Fruit fly (Drosophila melanogaster): ENCODE data around the gene Cpr67Fa2.

Cpr67Fa2 gene

DNA sequence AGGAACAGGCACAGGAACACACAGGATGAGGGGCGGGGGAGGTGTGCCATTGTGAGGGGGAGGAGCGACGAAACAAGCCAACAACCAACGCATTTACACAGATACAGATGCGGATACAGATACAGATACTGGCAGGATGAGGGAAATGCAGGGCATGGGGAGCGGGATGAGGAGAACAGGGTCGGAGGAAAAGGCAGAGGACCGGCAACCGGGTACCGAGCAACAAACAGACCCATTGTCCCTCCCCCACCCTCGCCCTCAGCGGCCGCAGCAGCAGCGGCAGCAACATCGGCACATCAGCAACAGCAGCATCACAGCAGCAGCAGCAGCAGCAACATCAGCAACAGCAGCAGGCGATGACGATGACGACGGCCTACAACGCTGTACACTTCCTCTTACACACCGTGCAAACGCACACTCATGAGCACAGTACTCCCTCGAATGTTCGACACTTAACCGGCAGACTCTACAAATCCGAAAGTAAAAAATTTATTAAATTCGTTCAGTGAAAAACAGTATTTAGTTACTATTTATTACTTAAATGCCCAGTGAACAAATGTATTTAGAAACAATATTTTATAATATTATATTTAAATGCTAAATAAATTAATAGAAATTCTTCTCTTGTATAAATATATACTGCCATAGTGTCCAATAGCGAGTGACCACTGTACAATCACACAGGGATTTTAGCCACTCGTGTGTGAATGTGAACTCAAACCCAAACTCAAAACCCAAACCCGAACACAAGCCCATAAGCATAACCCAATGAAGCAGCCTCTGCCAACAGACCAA, 35.9 kb upstream of the Cpr67Fa2 start:
- peak; percentile 64; the same call in 1 of the 2 replicates for TF ChIP-seq rn (GFP tag; IDR thresholded peaks at IDR 0.05)
- no peak for TF ChIP-seq EcR (GFP tag; optimal IDR thresholded peaks at IDR 0.05)
- peak; percentile 80 for TF ChIP-seq CG10348 (GFP tag; IDR thresholded peaks at IDR 0.05)
- TF ChIP-seq Snoo (tag; optimal IDR thresholded peaks at IDR 0.05), result peak; percentile 91
- peak; percentile 81 for TF ChIP-seq fd96Ca (GFP tag; IDR thresholded peaks at IDR 0.05)
- peak; percentile 84 for TF ChIP-seq CG8301 (tag; optimal IDR thresholded peaks at IDR 0.05)
- TF ChIP-seq CG8159 (tag; optimal IDR thresholded peaks at IDR 0.05), result peak; percentile 96
- peak; percentile 69 for TF ChIP-seq CG12605 (GFP tag; IDR thresholded peaks at IDR 0.05)
- TF ChIP-seq CG14655 (GFP tag; optimal IDR thresholded peaks at IDR 0.05), result peak; percentile 96
- peak; percentile 57 for TF ChIP-seq gl (tag; optimal IDR thresholded peaks at IDR 0.05)
- peak; percentile 91 for TF ChIP-seq CG17806 (tag; optimal IDR thresholded peaks at IDR 0.05)
- TF ChIP-seq Pif1B (GFP tag; optimal IDR thresholded peaks at IDR 0.05), result peak; percentile 79
- peak; percentile 65 for TF ChIP-seq Pif1A (GFP tag; optimal IDR thresholded peaks at IDR 0.05)
- peak; percentile 94 for TF ChIP-seq CG9948 (tag; optimal IDR thresholded peaks at IDR 0.05)
- TF ChIP-seq CG15710 (tag; optimal IDR thresholded peaks at IDR 0.05), result peak; percentile 96
- TF ChIP-seq CG32121 (GFP tag; IDR thresholded peaks at IDR 0.05), result peak; percentile 91
- TF ChIP-seq CG4496 (GFP tag; IDR thresholded peaks at IDR 0.05), result peak; percentile 79
- peak; percentile 81 for TF ChIP-seq Ets98B (GFP tag; IDR thresholded peaks at IDR 0.05)
- peak; percentile 93 for TF ChIP-seq CG13204 (GFP tag; optimal IDR thresholded peaks at IDR 0.05)
- TF ChIP-seq D1 (tag; optimal IDR thresholded peaks at IDR 0.05), result peak; percentile 87
- TF ChIP-seq CG34367 (tag; optimal IDR thresholded peaks at IDR 0.05), result peak; percentile 82

DNA sequence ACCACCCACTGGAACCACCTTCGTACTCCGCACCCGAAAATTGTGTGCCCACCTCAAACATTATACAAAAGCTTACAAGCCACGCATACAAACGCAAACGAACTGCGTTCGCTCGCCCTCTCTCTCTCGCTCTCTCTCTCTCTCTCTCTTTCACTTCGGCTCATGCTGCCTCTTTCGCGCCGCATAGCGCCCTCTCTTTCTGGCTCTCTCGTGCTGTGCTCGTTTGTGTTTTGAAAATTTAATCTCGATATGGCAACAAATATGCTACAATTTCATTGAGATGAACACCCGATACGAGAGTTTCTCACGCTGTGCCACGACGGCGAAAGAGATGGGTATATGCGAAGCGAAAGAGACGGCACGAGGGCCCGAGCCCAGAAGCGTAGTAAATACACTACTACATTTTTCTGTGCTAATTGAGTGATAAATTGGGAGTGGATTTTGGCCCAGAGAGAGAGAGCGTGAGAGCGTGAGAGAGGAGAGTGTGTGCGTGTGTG, 34.9 kb upstream of the Cpr67Fa2 start:
- peak; percentile 17 for TF ChIP-seq CG17806 (tag; optimal IDR thresholded peaks at IDR 0.05)
- TF ChIP-seq CG8159 (tag; optimal IDR thresholded peaks at IDR 0.05), result peak; percentile 10
- no peak for TF ChIP-seq D1 (tag; optimal IDR thresholded peaks at IDR 0.05)
- no peak for TF ChIP-seq rn (GFP tag; IDR thresholded peaks at IDR 0.05)
- peak; percentile 15 for TF ChIP-seq CG14655 (GFP tag; optimal IDR thresholded peaks at IDR 0.05)
- TF ChIP-seq Pif1B (GFP tag; optimal IDR thresholded peaks at IDR 0.05), result peak; percentile 65
- peak; percentile 70; the same call in 1 of the 2 replicates for TF ChIP-seq CG32121 (GFP tag; IDR thresholded peaks at IDR 0.05)
- peak; percentile 84 for TF ChIP-seq EcR (GFP tag; optimal IDR thresholded peaks at IDR 0.05)
- peak; percentile 75 for TF ChIP-seq fd96Ca (GFP tag; IDR thresholded peaks at IDR 0.05)
- TF ChIP-seq CG13204 (GFP tag; optimal IDR thresholded peaks at IDR 0.05), result peak; percentile 36
- peak; percentile 16 for TF ChIP-seq Snoo (tag; optimal IDR thresholded peaks at IDR 0.05)
- peak; percentile 10 for TF ChIP-seq CG15710 (tag; optimal IDR thresholded peaks at IDR 0.05)
- TF ChIP-seq CG4496 (GFP tag; IDR thresholded peaks at IDR 0.05), result peak; percentile 76
- peak; percentile 21 for TF ChIP-seq gl (tag; optimal IDR thresholded peaks at IDR 0.05)
- peak; percentile 73 for TF ChIP-seq Ets98B (GFP tag; IDR thresholded peaks at IDR 0.05)
- TF ChIP-seq CG12605 (GFP tag; IDR thresholded peaks at IDR 0.05), result no peak; the same call in 1 of the 2 replicates
- TF ChIP-seq CG34367 (tag; optimal IDR thresholded peaks at IDR 0.05), result no peak
- no peak for TF ChIP-seq CG8301 (tag; optimal IDR thresholded peaks at IDR 0.05)

DNA sequence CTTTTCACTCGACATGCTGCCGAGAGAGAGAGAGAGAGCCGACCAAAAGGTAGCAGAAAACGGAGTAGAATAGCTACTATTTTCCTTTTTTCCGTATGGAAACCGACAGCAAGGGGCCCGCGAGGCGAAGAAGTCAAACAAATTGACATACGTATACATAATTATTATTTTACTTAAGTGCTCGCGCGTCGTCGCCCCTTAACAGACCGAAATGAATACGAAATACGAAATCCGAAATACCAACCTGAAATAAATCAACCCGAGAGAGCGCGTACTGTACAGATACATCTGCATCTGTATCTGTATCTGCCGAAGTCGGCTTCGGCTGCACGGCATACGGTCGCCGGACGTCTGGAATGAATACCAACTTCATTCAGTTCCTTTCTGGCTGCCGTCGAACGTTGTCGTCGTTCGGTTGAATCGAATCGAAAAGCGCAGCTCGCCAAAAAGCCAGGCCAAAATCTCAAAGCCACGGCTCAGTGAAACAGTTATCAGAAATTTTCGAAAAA, 33.9 kb upstream of the Cpr67Fa2 start:
- TF ChIP-seq EcR (GFP tag; optimal IDR thresholded peaks at IDR 0.05) (peak; percentile 87), D1 (tag; optimal IDR thresholded peaks at IDR 0.05) (peak; percentile 25), Pif1A (GFP tag; optimal IDR thresholded peaks at IDR 0.05) (peak; percentile 19), CG8159 (tag; optimal IDR thresholded peaks at IDR 0.05) (peak; percentile 14), Pif1B (GFP tag; optimal IDR thresholded peaks at IDR 0.05) (peak; percentile 61), Snoo (tag; optimal IDR thresholded peaks at IDR 0.05) (no peak), Ets98B (GFP tag; IDR thresholded peaks at IDR 0.05) (peak; percentile 68), CG9948 (tag; optimal IDR thresholded peaks at IDR 0.05) (no peak), CG4496 (GFP tag; IDR thresholded peaks at IDR 0.05) (peak; percentile 82), CG32121 (GFP tag; IDR thresholded peaks at IDR 0.05) (peak; percentile 75), rn (GFP tag; IDR thresholded peaks at IDR 0.05) (no peak), fd96Ca (GFP tag; IDR thresholded peaks at IDR 0.05) (peak; percentile 57; the same call in 1 of the 3 replicates), CG34367 (tag; optimal IDR thresholded peaks at IDR 0.05) (no peak), CG10348 (GFP tag; IDR thresholded peaks at IDR 0.05) (no peak), CG12605 (GFP tag; IDR thresholded peaks at IDR 0.05) (peak; percentile 77; the same call in 1 of the 2 replicates), gl (tag; optimal IDR thresholded peaks at IDR 0.05) (no peak), CG14655 (GFP tag; optimal IDR thresholded peaks at IDR 0.05) (no peak), CG17806 (tag; optimal IDR thresholded peaks at IDR 0.05) (no peak), CG15710 (tag; optimal IDR thresholded peaks at IDR 0.05) (no peak), CG13204 (GFP tag; optimal IDR thresholded peaks at IDR 0.05) (peak; percentile 75), CG8301 (tag; optimal IDR thresholded peaks at IDR 0.05) (peak; percentile 0)

- no peak for TF ChIP-seq CG32121 (GFP tag; IDR thresholded peaks at IDR 0.05)
- peak; percentile 11 for TF ChIP-seq Snoo (tag; optimal IDR thresholded peaks at IDR 0.05)
Observed at dm6 chr3L:10858569-10858968, 32.9 kb upstream of the Cpr67Fa2 start.

- TF ChIP-seq CG9948 (tag; optimal IDR thresholded peaks at IDR 0.05), result no peak
- TF ChIP-seq CG4496 (GFP tag; IDR thresholded peaks at IDR 0.05), result 0 out of 3 replicates have a peak, but pooled peaks have one; percentile 8
- TF ChIP-seq Pif1B (GFP tag; optimal IDR thresholded peaks at IDR 0.05), result no peak
- peak; percentile 53 for TF ChIP-seq CG32121 (GFP tag; IDR thresholded peaks at IDR 0.05)
- no peak for TF ChIP-seq CG10348 (GFP tag; IDR thresholded peaks at IDR 0.05)
- no peak for TF ChIP-seq CG15710 (tag; optimal IDR thresholded peaks at IDR 0.05)
- TF ChIP-seq CG12605 (GFP tag; IDR thresholded peaks at IDR 0.05), result no peak
- TF ChIP-seq rn (GFP tag; IDR thresholded peaks at IDR 0.05), result no peak
- no peak for TF ChIP-seq CG13204 (GFP tag; optimal IDR thresholded peaks at IDR 0.05)
- no peak for TF ChIP-seq gl (tag; optimal IDR thresholded peaks at IDR 0.05)
Observed at dm6 chr3L:10860042-10860643, 31.4 kb upstream of the Cpr67Fa2 start.
